Fruit fly (Drosophila melanogaster) whole organism, larva: ENCODE results near the gene Rpp14b.
A peak's percentile ranks its signal among the peaks of the same experiment; 100 is the strongest.

Experiments
- noc ChIP-seq: fragments of 200-800 bp; sonication (Bioruptor generic); optimal IDR thresholded peaks from 3 replicates; lab custom pipeline; 2019; ENCODE audit warnings: missing biosample characterization, mild to moderate bottlenecking, missing genetic modification characterization, moderate library complexity

The Rpp14b gene

DNA sequence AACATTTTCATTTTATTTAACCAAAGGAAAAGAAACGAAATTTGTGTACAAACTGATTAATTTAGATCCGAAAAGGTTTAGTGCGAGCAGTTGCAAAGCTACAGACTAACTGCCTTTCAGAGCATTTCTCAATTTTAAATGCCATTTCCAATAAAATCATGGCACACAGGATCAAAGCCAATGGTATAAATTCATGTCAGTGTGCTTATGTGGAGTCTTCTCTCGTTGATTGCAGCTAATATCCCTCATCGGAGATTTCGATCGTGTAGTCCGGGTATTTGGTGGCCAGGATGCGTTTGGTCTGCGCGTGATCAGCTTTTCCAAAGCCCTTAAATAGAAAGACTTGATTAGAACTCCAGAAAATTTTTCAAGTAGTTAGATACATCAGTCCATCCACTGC, 17.1 kb upstream of the Rpp14b start, which contains the start of gene janB:
TSS of gene janB (minus strand) at position 101 of the 400 bp plus-strand sequence.
- no peak for TF ChIP-seq noc (tag; lab: Kevin White, UChicago)

DNA sequence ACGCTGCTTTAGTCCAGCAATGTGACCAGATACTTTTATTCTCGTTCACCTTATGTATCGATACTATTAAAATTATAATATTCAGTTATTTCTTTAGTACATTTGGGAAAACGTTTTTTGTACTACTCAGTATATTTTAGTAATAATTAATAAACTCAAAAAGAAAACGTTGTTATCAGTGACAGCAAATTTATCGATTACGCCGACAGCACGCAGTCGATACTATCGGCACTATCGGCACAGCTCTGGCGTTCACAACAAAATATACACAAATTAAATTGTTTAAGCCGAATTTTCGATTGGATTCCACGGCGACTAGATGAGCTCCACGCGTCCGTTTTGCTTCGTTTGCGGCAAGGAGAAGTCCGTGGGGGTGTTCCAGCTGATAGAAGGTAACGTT, 16.3 kb upstream of the Rpp14b start, which contains the start of the genes janA, Sry-alpha and Sry-beta:
TSS of gene janA (minus strand) at position 40 of the 400 bp plus-strand sequence.
TSS of gene Sry-alpha (plus strand) at position 226 of the 400 bp plus-strand sequence.
TSS of gene Sry-beta (plus strand) at position 226 of the 400 bp plus-strand sequence.
- no peak for TF ChIP-seq noc (tag; lab: Kevin White, UChicago)

DNA sequence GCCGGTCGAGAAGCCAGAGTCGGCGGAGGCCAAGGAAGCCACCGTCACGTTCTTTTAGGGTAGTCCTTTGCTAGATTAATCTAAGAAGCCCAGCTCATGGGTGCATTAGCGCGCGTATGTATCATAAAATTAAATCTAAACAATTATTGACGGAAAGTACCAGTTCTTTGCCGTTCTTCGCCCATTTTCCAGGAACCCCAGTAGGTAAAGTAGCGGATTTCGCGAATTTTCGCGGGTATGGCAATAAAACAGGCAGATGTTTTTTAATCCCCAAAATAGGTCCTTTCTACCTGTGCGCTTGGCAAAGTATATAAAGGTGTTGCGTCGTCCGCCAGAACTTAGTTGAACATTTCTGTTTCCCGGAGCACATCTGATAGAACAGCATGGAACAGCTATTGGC, 14.9 kb upstream of the Rpp14b start:
- no peak for TF ChIP-seq noc (tag; lab: Kevin White, UChicago)

DNA sequence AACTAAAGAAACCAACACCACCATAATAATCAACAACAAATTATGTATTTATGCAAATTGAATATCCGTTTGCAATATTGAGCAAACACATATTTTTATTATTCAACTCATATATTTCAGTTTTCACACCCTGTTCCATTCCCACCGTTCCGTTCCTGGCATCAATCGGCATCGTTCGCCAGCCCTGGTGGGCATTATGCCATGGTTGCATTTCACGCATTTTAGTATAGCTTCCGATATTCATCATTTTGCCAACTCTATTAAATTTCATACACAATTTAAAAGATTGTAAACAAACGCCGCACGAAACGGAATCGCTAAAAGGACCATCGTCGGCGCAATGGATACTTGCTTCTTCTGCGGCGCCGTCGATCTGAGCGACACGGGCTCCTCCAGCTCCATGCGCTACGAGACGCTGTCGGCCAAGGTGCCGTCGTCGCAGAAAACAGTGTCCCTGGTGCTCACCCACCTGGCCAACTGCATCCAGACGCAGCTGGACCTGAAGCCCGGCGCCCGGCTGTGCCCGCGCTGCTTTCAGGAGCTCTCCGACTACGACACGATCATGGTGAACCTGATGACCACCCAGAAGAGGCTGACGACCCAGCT, 12.5 kb upstream of the Rpp14b start, which contains the start of gene Sry-delta:
TSS of gene Sry-delta (plus strand) at position 203 of the 606 bp plus-strand sequence.
- TF ChIP-seq noc (tag; lab: Kevin White, UChicago) = no peak

DNA sequence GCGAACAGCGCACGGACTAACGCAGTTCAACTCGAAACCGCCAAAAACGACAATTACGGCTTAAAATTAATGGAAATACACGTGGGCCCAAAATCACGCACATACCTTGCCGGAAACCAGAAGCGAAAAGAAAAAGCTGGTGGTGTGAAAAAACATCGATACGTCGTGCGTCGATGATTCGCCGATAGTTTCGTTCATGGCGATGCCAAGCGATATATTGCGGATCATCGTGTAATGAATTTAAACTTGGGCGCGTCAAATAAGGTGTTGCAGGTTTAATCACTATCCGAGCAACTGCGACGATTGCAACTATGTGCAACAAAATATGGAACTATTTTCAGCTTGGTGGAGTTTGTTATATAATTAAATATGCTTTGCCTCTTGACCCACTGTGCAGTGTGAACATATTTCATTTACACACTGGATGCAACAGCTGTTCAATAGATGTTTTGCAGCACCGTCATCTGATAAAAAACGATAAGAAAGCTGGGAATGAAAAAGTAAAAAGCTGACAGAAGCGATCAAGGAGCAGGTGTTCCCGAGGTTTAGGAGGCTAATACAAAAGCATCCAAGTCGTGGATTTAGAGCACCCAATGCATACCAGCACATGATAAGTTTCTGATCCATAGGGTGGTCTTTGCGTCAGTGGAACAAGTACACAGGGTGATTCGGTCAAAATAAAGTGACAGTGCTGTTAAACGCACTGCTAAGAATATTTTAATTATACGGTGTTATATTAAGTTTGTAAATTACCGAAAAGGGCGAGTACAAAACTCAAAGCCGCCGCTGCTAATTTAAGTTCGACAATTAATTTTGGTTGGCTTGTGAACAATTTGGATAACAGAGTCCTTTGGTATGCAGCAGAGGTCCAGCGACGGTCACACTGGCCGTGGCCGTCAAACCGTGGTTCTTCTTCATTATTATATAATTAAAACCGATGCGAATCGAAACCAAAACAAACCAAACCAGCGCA, 9.4 kb upstream of the Rpp14b start, which contains the start of the genes RpL32 and CG7943:
TSS of gene RpL32 (minus strand) at position 133 of the 973 bp plus-strand sequence.
TSS of gene CG7943 (plus strand) at position 442 of the 973 bp plus-strand sequence.
- peak; percentile 90 for TF ChIP-seq noc (tag; lab: Kevin White, UChicago)

DNA sequence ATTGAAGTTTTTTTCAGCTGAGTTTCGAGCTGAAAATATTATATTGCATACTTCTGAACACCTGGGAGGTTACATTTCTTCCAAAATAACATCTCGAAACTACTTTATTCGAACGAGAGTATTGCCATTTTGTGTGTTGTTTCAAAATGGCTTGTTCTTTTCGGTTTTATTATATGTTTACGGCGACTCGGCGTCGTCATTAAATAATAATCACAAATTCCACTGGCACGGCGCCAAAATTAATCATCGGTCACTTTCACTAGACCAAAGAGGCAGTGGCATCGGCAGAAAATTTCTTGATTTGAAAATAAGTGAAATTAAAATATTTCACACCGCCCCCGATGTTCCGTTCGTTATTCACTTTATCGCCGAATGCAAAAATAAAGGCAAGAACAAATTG, 5.3 kb upstream of the Rpp14b start:
- no peak for TF ChIP-seq noc (tag; lab: Kevin White, UChicago)

DNA sequence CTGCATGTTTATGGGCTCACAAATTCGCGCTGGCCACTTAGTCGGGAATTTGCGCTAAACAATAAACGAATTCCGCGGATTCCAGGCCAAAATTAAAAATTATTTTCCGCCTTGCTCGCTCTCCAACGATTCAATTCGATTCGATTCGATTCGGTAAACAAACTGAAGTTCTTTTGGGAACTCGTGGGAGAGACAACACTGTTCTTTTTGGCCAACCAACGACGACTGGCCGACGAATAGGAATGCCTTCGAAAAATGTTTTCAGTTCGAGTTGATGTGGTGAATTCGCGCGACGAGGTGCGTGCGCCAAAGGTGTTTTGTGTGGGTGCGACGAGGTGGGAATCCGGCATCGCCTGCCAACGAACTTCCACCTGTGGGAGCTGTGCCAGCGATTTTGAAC, 3.8 kb upstream of the Rpp14b start, which contains the start of gene CG15528:
TSS of gene CG15528 (minus strand) at position 180 of the 400 bp plus-strand sequence.
- TF ChIP-seq noc (tag; lab: Kevin White, UChicago) = no peak

DNA sequence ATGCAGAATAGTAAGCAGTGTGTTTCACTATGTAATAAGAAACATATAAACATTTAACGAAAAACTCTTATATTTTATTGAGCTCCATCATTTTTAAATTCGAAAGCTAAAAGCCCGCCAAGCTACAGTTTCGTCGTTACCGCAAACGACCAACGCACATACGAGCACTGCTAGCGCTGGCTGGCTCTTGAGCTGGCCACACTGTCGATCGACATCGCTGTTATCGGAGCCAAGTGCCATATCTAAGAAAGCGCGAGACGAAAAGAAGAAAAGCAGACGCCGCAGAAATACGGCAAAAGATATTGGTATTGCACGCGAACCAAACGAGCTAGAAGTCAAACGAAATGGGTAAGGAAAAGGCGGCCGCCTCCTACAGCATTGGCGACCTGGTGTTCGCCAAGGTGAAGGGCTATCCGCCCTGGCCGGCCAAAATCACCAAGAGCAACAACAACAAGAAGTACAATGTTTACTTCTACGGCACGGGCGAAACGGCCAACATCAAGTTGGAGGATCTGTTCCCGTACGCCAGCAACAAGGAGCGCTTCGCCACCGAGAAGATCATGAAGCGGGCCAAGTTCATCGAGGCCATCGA, 3.2 kb upstream of the Rpp14b start, which contains the start of gene Jasper:
TSS of gene Jasper (plus strand) at position 60 of the 592 bp plus-strand sequence.
- TF ChIP-seq noc (tag; lab: Kevin White, UChicago) = no peak

DNA sequence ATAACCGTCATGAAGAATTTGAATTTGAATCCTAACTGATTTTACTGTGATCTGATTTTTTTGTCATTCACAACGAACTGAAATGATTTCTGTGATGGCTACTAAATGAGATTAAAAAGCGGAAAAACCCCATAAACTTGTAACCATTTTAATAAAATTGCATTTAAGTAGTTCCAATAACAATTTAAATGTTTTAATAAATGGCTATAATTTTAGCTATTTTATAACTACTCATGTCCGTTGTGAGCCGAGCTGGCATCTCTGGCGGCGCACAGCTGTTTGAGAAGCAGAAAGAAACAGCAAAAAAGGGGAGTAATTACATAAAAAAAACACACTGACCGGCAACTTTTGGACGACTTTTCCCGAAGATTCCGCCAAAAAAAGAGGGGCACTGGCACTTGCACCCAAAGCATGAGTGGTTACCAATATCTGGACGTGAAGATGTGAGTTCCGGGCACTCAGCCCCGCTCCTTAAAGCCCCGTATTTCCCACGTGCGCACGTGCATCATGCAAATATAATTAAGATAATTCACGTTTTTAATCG, 907 bp downstream of the Rpp14b start, which contains the start of the genes CG7950 and Rpp14a:
TSS of gene CG7950 (plus strand) at position 268 of the 544 bp plus-strand sequence.
TSS of gene Rpp14a (plus strand) at position 268 of the 544 bp plus-strand sequence.
- peak; percentile 69 for TF ChIP-seq noc (tag; lab: Kevin White, UChicago)

DNA sequence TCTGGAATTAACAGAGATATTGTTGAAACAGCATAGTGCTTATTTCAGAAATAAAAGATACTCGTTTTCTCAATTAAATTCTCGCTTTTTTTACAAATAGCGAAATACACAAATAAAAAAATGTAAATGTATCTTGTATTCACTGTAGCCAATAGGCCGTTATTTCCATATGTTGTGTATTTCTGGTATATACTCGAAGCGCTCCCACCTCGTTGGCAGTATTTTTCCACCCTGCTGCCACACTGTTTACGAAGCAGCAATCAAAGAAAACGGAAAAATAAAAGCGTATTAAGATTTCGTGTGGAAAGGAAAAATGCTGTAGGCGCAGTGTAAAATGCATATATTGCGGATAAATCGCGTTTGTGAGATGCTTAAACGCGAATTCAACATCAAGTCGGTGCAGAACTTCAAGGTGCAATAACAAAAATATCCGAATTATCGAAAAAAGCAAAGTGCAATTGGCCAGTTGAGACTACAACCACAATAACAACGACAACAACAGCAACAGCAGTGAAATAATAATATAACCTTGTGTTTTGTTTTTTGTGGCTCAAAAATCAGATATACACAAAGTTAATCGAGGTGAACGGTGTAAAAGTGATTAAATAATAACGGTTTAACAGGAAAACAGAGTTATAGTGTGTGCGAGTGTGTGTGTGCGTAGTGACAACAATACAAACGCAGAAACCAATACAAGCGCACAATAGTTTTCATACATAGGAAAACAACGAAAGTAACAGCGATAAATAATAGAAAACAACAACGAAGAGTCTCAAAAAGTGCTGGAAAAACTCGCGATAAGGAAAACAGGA, 2.5 kb downstream of the Rpp14b start, which contains the start of gene sima:
TSS of gene sima (plus strand) at position 255 of the 812 bp plus-strand sequence.
- TF ChIP-seq noc (tag; lab: Kevin White, UChicago) = no peak

DNA sequence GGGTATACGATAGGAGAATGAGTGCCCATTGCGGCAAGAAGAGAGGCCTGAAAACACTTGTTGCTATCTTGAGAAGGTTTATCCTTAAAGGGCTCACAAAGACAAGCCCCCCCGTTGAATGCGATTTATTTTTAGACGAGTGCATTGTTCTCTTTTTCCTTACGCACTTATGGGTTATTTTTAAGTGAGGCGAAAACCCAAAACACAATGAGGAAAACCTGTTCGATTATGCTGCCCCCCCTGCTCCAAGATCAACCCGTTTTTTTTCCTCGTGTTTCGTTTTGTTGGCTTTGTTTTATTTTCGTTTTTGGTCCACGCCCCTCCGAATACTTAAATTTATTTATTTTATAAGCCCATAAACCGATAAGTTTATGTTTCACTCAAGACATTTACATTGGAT, 4.2 kb downstream of the Rpp14b start:
- TF ChIP-seq noc (tag; lab: Kevin White, UChicago) = no peak

DNA sequence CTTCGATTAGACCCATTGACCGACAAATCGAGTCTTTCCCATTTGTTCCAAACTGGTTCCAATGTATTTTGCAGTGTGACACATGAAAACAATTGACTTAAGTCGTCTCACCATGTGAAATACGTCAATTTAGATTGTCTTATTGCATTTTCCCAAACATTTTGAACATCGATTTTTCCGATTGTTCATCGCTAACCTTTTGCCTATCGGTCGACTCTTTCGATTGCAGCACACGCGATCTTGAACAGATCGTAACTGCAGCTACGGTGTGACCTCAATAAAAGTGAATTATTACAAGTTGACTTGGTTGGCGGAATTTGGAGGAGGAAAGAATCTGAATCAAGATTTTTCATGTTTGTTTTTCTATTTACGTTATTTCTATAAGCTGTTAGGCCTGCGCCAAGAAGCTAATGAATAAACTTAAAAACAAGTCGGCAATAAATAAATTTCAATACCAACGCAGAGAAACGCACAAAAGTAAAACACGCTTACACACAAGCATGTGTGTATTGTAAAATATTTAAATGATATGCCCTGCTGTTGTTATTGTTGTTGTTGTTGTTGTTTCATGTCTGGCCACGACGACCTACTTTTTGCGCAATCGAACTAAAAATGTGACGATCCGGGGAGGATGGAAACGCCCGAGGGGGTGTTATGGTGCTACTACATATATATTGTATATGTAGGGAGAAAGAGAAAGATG, 4.8 kb downstream of the Rpp14b start:
- TF ChIP-seq noc (tag; lab: Kevin White, UChicago) = no peak

DNA sequence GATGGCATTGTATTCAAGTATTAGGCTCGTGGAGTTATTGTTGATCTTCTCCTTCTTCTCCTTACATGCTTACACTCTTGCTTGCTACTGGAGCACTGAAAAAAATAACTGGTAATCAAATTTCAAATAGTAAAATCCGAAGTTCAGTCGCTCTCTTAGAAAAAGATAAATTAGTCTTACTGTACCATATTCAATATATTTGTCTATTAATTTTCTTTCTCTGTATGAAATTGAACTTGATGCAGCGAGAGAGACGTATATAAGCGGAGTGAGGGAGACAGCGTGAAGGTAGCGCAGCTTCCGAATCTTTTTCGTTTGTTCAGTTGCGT, 5.4 kb downstream of the Rpp14b start:
- peak; percentile 56 for TF ChIP-seq noc (tag; lab: Kevin White, UChicago)
